Worm (Caenorhabditis elegans) whole organism, late embryonic: Measurements from ENCODE around the gene C43D7.7.

ENCODE experiments used
- C08G9.2 ChIP-seq: sonication (generic microtip); optimal IDR thresholded peaks from 2 replicates; lab custom pipeline; 2016; ENCODE audit warnings: mild to moderate bottlenecking, missing genetic modification characterization, moderate library complexity, missing compliant biosample characterization
- C38D4.7 ChIP-seq: fragments of 200-800 bp; sonication (Bioruptor generic); optimal IDR thresholded peaks from 2 replicates; lab custom pipeline; 2018; ENCODE audit warnings: mild to moderate bottlenecking, missing genetic modification characterization, moderate library complexity, missing compliant biosample characterization
- K09A11.1 ChIP-seq: sonication (generic microtip); optimal IDR thresholded peaks from 2 replicates; lab custom pipeline; 2017; ENCODE audit warnings: antibody characterized with exemption, mild to moderate bottlenecking, missing genetic modification characterization, missing compliant biosample characterization; ENCODE audit not compliant: insufficient read depth
- T23F11.4 ChIP-seq: fragments of 200-800 bp; sonication (Bioruptor generic); optimal IDR thresholded peaks from 2 replicates; lab custom pipeline; 2018; ENCODE audit warnings: mild to moderate bottlenecking, missing genetic modification characterization, missing compliant biosample characterization
- ahr-1 ChIP-seq: sonication (generic microtip); optimal IDR thresholded peaks from 2 replicates; lab custom pipeline; 2016; ENCODE audit warnings: missing genetic modification characterization, missing compliant biosample characterization
- ama-1 ChIP-seq: fragments of 150-350 bp; optimal IDR thresholded peaks from 2 replicates; lab custom pipeline; 2014
- ceh-14 ChIP-seq: sonication (generic microtip); optimal IDR thresholded peaks from 2 replicates; lab custom pipeline; 2016; ENCODE audit warnings: missing genotype, missing genetic modification characterization, missing compliant biosample characterization
- ceh-18 ChIP-seq: sonication (generic microtip); optimal IDR thresholded peaks from 2 replicates; lab custom pipeline; 2016; ENCODE audit warnings: missing genetic modification characterization, missing compliant biosample characterization
- ceh-19 ChIP-seq: fragments of 200-800 bp; sonication (Bioruptor generic); optimal IDR thresholded peaks from 2 replicates; lab custom pipeline; 2018; ENCODE audit warnings: mild to moderate bottlenecking, missing genetic modification characterization, missing compliant biosample characterization
- ceh-24 ChIP-seq: sonication (generic microtip); optimal IDR thresholded peaks from 2 replicates; lab custom pipeline; 2016; ENCODE audit warnings: mild to moderate bottlenecking, missing genetic modification characterization, missing compliant biosample characterization
- ceh-31 ChIP-seq: sonication (generic microtip); optimal IDR thresholded peaks from 2 replicates; lab custom pipeline; 2016; ENCODE audit warnings: missing genetic modification characterization, missing compliant biosample characterization
- ceh-34 ChIP-seq: sonication (generic microtip); optimal IDR thresholded peaks from 2 replicates; lab custom pipeline; 2016; ENCODE audit warnings: mild to moderate bottlenecking, missing genetic modification characterization, missing compliant biosample characterization
- ceh-45 ChIP-seq: fragments of 200-800 bp; sonication (Bioruptor generic); IDR thresholded peaks from 2 replicates; pipeline ENCODE4 v1.3.6; 2022; ENCODE audit warnings: missing genetic modification reagents, missing genetic modification characterization, missing compliant biosample characterization
- ceh-48 ChIP-seq: sonication (generic microtip); optimal IDR thresholded peaks from 2 replicates; lab custom pipeline; 2016; ENCODE audit warnings: missing genetic modification characterization, inconsistent platforms, missing compliant biosample characterization
- ceh-6 ChIP-seq: fragments of 200-800 bp; sonication (Bioruptor generic); optimal IDR thresholded peaks from 2 replicates; lab custom pipeline; 2018; ENCODE audit warnings: mild to moderate bottlenecking, missing genetic modification characterization, missing compliant biosample characterization
- ceh-9 ChIP-seq: sonication (generic microtip); optimal IDR thresholded peaks from 2 replicates; lab custom pipeline; 2016; ENCODE audit warnings: mild to moderate bottlenecking, missing genetic modification characterization, inconsistent platforms, missing compliant biosample characterization
- elt-2 ChIP-seq: sonication (generic microtip); optimal IDR thresholded peaks from 2 replicates; lab custom pipeline; 2016; ENCODE audit warnings: missing genetic modification reagents, missing genetic modification characterization, missing compliant biosample characterization
- elt-4 ChIP-seq: sonication (generic microtip); optimal IDR thresholded peaks from 2 replicates; lab custom pipeline; 2016; ENCODE audit warnings: missing genetic modification characterization, missing compliant biosample characterization
- ets-4 ChIP-seq: sonication (generic microtip); optimal IDR thresholded peaks from 2 replicates; lab custom pipeline; 2016; ENCODE audit warnings: missing genetic modification characterization, missing compliant biosample characterization
- eyg-1 ChIP-seq: sonication (generic microtip); optimal IDR thresholded peaks from 2 replicates; lab custom pipeline; 2016; ENCODE audit warnings: missing genotype, missing genetic modification characterization, missing compliant biosample characterization
- fkh-6 ChIP-seq: sonication (generic microtip); optimal IDR thresholded peaks from 2 replicates; lab custom pipeline; 2016; ENCODE audit warnings: missing genetic modification characterization, missing compliant biosample characterization
- gmeb-2 ChIP-seq: sonication (generic microtip); optimal IDR thresholded peaks from 2 replicates; lab custom pipeline; 2016; ENCODE audit warnings: missing genetic modification characterization, inconsistent platforms, missing compliant biosample characterization
- hlh-6 ChIP-seq: sonication (generic microtip); optimal IDR thresholded peaks from 2 replicates; lab custom pipeline; 2016; ENCODE audit warnings: missing genotype, missing genetic modification characterization, missing compliant biosample characterization
- lim-6 ChIP-seq: sonication (generic microtip); optimal IDR thresholded peaks from 2 replicates; lab custom pipeline; 2016; ENCODE audit warnings: missing genetic modification characterization, missing compliant biosample characterization
- madf-2 ChIP-seq: sonication (generic microtip); optimal IDR thresholded peaks from 2 replicates; lab custom pipeline; 2017; ENCODE audit warnings: missing genetic modification characterization, missing compliant biosample characterization
- mec-3 ChIP-seq: sonication (generic microtip); optimal IDR thresholded peaks from 2 replicates; lab custom pipeline; 2016; ENCODE audit warnings: borderline replicate concordance, missing genetic modification characterization, missing compliant biosample characterization
- pag-3 ChIP-seq: sonication (generic microtip); optimal IDR thresholded peaks from 2 replicates; lab custom pipeline; 2016; ENCODE audit warnings: missing compliant biosample characterization, missing genetic modification characterization, borderline replicate concordance
- pax-1 ChIP-seq: fragments of 150-350 bp; optimal IDR thresholded peaks from 2 replicates; lab custom pipeline; 2014; ENCODE audit warnings: missing biosample characterization, missing genetic modification characterization
- pros-1 ChIP-seq: fragments of 150-350 bp; optimal IDR thresholded peaks from 2 replicates; lab custom pipeline; 2014; ENCODE audit warnings: missing biosample characterization, missing genetic modification reagents, missing genetic modification characterization
- ref-2 ChIP-seq: sonication (generic microtip); optimal IDR thresholded peaks from 2 replicates; lab custom pipeline; 2016; ENCODE audit warnings: missing genetic modification characterization, missing compliant biosample characterization
- sox-2 ChIP-seq: fragments of 200-800 bp; sonication (Bioruptor generic); IDR thresholded peaks from 2 replicates; pipeline ENCODE4 v1.3.6; 2022; ENCODE audit warnings: missing genetic modification reagents, missing genetic modification characterization, missing compliant biosample characterization
- sox-4 ChIP-seq: sonication (generic microtip); optimal IDR thresholded peaks from 2 replicates; lab custom pipeline; 2017; ENCODE audit warnings: mild to moderate bottlenecking, missing genetic modification characterization, inconsistent platforms, missing compliant biosample characterization
- tbx-7 ChIP-seq: sonication (generic microtip); optimal IDR thresholded peaks from 2 replicates; lab custom pipeline; 2016; ENCODE audit warnings: missing genotype, missing genetic modification characterization, missing compliant biosample characterization
- ttx-3 ChIP-seq: sonication (generic microtip); optimal IDR thresholded peaks from 2 replicates; lab custom pipeline; 2016; ENCODE audit warnings: missing genetic modification reagents, missing genetic modification characterization, missing compliant biosample characterization
- unc-3 ChIP-seq, 2 experiments: fragments of 200-800 bp in 1 of 2; sonication (Bioruptor generic) in 1 of 2; sonication (generic microtip) in 1 of 2; conservative IDR thresholded peaks in 1 of 2; optimal IDR thresholded peaks in 1 of 2; 2 replicates each; pipeline versions ENCODE4 v1.3.6 to Lab custom; 2016 to 2022; ENCODE audit warnings: missing compliant biosample characterization in 2 of 2, missing genetic modification characterization in 2 of 2, missing genetic modification reagents in 1 of 2
- unc-42 ChIP-seq: sonication (generic microtip); optimal IDR thresholded peaks from 2 replicates; lab custom pipeline; 2016; ENCODE audit warnings: missing genotype, missing genetic modification characterization, missing compliant biosample characterization
- unc-55 ChIP-seq: sonication (generic microtip); optimal IDR thresholded peaks from 2 replicates; lab custom pipeline; 2017; ENCODE audit warnings: missing biosample characterization, missing genetic modification reagents, missing genetic modification characterization
- zip-5 ChIP-seq: sonication (generic microtip); optimal IDR thresholded peaks from 2 replicates; lab custom pipeline; 2016; ENCODE audit warnings: missing genetic modification characterization, missing compliant biosample characterization

C43D7.7 gene

ce11 chrV:19319460-19319995, at the start of gene C43D7.7:
Gene C43D7.7 (minus strand): TSS chrV:19319510.
- TF ChIP-seq lim-6 (tag; lab: Kevin White, UChicago) = no peak
- TF ChIP-seq T23F11.4 = no peak
- no peak for TF ChIP-seq C08G9.2
- TF ChIP-seq pros-1 (tag; lab: Kevin White, UChicago) = no peak
- TF ChIP-seq ceh-34 = no peak
- no peak for TF ChIP-seq ets-4 (tag; lab: Kevin White, UChicago)
- no peak for TF ChIP-seq elt-4 (tag; lab: Kevin White, UChicago)
- TF ChIP-seq elt-2 (tag; lab: Kevin White, UChicago) = no peak
- TF ChIP-seq ceh-24 (tag; lab: Kevin White, UChicago) = no peak
- TF ChIP-seq ceh-6 (GFP tag; lab: Kevin White, UChicago) = no peak
- no peak for TF ChIP-seq ama-1
- TF ChIP-seq tbx-7 (tag; lab: Kevin White, UChicago) = no peak

DNA sequence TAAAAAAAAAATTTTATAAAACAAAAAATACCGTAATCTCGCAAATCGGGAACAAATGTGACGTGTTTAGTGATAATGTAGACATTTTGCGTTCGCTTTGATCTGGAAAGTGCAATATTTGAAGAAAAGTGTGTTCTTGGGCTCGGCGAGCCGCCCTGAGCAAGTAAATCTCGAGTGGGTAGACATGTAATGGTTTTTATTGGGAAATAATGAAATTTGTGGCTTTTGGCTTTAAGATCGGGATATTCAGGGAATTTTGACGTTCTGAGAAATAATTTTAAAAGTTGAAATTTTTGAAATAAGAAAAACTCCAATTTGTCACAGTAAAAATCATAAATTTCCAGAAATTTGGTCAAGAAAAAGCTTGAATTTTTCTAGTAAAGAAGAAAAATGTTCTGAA, 43.3 kb upstream of the C43D7.7 start, which contains the start of gene C14B4.2:
Gene C14B4.2, minus strand, starts transcription at position 101 of the 400 bp plus-strand sequence.
- TF ChIP-seq mec-3 (no peak), fkh-6 (tag; lab: Kevin White, UChicago) (no peak), ceh-18 (no peak), ref-2 (tag; lab: Kevin White, UChicago) (no peak), ceh-24 (tag; lab: Kevin White, UChicago) (no peak), pax-1 (no peak), madf-2 (tag; lab: Kevin White, UChicago) (no peak), ttx-3 (tag; lab: Kevin White, UChicago) (no peak), lim-6 (tag; lab: Kevin White, UChicago) (no peak), zip-5 (tag; lab: Kevin White, UChicago) (no peak), eyg-1 (tag; lab: Kevin White, UChicago) (no peak), unc-55 (GFP tag; lab: Kevin White, UChicago) (no peak), ceh-9 (tag; lab: Kevin White, UChicago) (no peak)

DNA sequence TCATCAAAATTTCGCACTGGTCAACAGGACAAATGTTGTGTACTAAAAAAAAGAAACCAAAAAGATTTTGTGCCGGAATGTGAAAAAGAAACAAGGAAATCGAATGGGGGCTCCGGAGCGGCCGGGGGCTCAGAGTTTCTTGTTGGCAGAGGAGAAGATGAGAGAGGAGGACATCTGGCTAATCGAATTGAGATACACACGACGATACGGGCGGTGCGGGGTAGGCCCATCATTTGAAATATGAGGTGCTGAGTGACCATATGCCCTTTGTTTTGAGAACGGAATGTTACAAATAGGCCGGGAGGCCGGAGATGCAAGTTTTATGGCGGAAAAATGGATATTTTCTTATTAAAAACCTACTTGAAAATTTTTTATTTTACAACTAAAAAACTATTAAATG, 38.7 kb upstream of the C43D7.7 start:
- TF ChIP-seq ttx-3 (tag; lab: Kevin White, UChicago) (no peak), C38D4.7 (GFP tag; lab: Kevin White, UChicago) (no peak), sox-4 (tag; lab: Kevin White, UChicago) (no peak), eyg-1 (tag; lab: Kevin White, UChicago) (no peak), unc-42 (tag; lab: Kevin White, UChicago) (peak; percentile 87), ceh-9 (tag; lab: Kevin White, UChicago) (no peak), unc-3 (GFP tag; conservative IDR thresholded peaks at IDR 0.05; lab: Robert Waterston, UW) (no peak), unc-3 (tag; optimal IDR thresholded peaks at IDR 0.05; lab: Kevin White, UChicago) (no peak), sox-2 (no peak), ceh-19 (GFP tag; lab: Kevin White, UChicago) (no peak), K09A11.1 (tag; lab: Kevin White, UChicago) (no peak), hlh-6 (tag; lab: Kevin White, UChicago) (no peak), ceh-31 (peak; percentile 16), ceh-48 (tag; lab: Kevin White, UChicago) (no peak), ceh-45 (GFP tag; lab: Robert Waterston, UW) (no peak), ahr-1 (tag; lab: Kevin White, UChicago) (no peak), pag-3 (tag; lab: Kevin White, UChicago) (peak; percentile 44)

DNA sequence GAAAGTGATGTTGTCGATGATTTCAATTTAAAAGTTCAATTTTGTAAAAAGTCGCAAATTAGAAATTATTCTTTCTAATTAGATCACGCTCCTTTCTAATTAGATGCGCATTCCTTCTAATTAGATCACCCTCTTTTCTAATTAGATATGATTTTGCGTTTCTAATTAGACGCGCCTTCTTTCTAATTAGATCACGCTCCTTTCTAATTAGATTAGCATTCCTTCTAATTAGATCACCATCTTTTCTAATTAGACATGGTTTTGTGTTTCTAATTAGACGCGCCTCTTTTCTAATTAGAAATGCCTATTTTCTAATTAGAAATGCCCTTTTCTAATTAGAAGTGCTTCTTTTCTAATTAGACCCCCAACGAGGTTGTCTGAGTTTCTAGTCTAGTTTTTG, 37.4 kb upstream of the C43D7.7 start:
- TF ChIP-seq ceh-14 (tag; lab: Kevin White, UChicago) (peak; percentile 28), gmeb-2 (tag; lab: Kevin White, UChicago) (no peak), unc-42 (tag; lab: Kevin White, UChicago) (peak; percentile 56)
- TF ChIP-seq, all 69 proteins: peak for 2
